Fruit fly (Drosophila melanogaster): ENCODE data around the gene CG43703.

Gene CG43703

dm6 chr2L:3781132-3781877 is 16.0 kb downstream of the CG43703 start (continued):
- no peak for TF ChIP-seq Sox100B (GFP tag; optimal IDR thresholded peaks at IDR 0.05)
- peak; percentile 22; the same call in 1 of the 2 replicates for TF ChIP-seq CG4730 (GFP tag; IDR thresholded peaks at IDR 0.05)
- no peak for TF ChIP-seq CG16813 (GFP tag; IDR thresholded peaks at IDR 0.05; ENCODE audit: partially characterized antibody)
- TF ChIP-seq Drgx (GFP tag; IDR thresholded peaks at IDR 0.05), result peak; percentile 61
- TF ChIP-seq Myb (GFP tag; optimal IDR thresholded peaks at IDR 0.05), result no peak
- TF ChIP-seq Lpt (GFP tag; optimal IDR thresholded peaks at IDR 0.05), result no peak
- TF ChIP-seq gcm (GFP tag; optimal IDR thresholded peaks at IDR 0.05), result no peak
- TF ChIP-seq CG10366 (GFP tag; IDR thresholded peaks at IDR 0.05), result peak; percentile 25; the same call in 1 of the 2 replicates
- TF ChIP-seq ttk (GFP tag; IDR thresholded peaks at IDR 0.05), result no peak
- TF ChIP-seq CG17328 (GFP tag; IDR thresholded peaks at IDR 0.05), result no peak
- TF ChIP-seq stc (GFP tag; IDR thresholded peaks at IDR 0.05), result 0 out of 2 replicates have a peak, but pooled peaks have one; percentile 31
- TF ChIP-seq tap (tag; optimal IDR thresholded peaks at IDR 0.05), result no peak
- no peak for TF ChIP-seq ftz-f1 (GFP tag; optimal IDR thresholded peaks at IDR 0.05)
- no peak for TF ChIP-seq Jarid2 (GFP tag; optimal IDR thresholded peaks at IDR 0.05)
- no peak for TF ChIP-seq hth (optimal IDR thresholded peaks at IDR 0.05)
- TF ChIP-seq sens (GFP tag), result peak; percentile 70
- TF ChIP-seq CG34422 (GFP tag; IDR thresholded peaks at IDR 0.05), result 0 out of 3 replicates have a peak, but pooled peaks have one; percentile 23
- 0 out of 2 replicates have a peak, but pooled peaks have one; percentile 21 for TF ChIP-seq CG32767 (GFP tag; IDR thresholded peaks at IDR 0.05)
- TF ChIP-seq CG6272 (GFP tag; IDR thresholded peaks at IDR 0.05), result no peak
- no peak for TF ChIP-seq CG15696 (tag; optimal IDR thresholded peaks at IDR 0.05)
- TF ChIP-seq pros (GFP tag; optimal IDR thresholded peaks at IDR 0.05), result no peak
- no peak for TF ChIP-seq zfh2 (GFP tag; optimal IDR thresholded peaks at IDR 0.05)
- no peak for TF ChIP-seq eyg (GFP tag; optimal IDR thresholded peaks at IDR 0.05)
- no peak for TF ChIP-seq br (optimal IDR thresholded peaks at IDR 0.05)
- peak; percentile 9 to 62 for TF ChIP-seq bsh (GFP tag; optimal IDR thresholded peaks at IDR 0.05)
- no peak for TF ChIP-seq MESR4 (GFP tag; optimal IDR thresholded peaks at IDR 0.05)
- no peak for TF ChIP-seq tio (GFP tag; optimal IDR thresholded peaks at IDR 0.05)
- TF ChIP-seq peb (GFP tag; IDR thresholded peaks at IDR 0.05), result no peak
- TF ChIP-seq H2.0 (GFP tag; IDR thresholded peaks at IDR 0.05), result no peak
- TF ChIP-seq NFAT (GFP tag; IDR thresholded peaks at IDR 0.05), result no peak
- TF ChIP-seq tin (GFP tag; optimal IDR thresholded peaks at IDR 0.05), result no peak
- no peak for TF ChIP-seq CG12659 (GFP tag; optimal IDR thresholded peaks at IDR 0.05)
- TF ChIP-seq Hr3 (GFP tag; optimal IDR thresholded peaks at IDR 0.05), result no peak
- no peak for TF ChIP-seq Bteb2 (GFP tag; optimal IDR thresholded peaks at IDR 0.05)
- no peak for TF ChIP-seq ap (GFP tag; IDR thresholded peaks at IDR 0.05)
- peak in 1 of 3 experiments; percentile 12 for TF ChIP-seq lola (GFP tag; optimal IDR thresholded peaks at IDR 0.05)
- TF ChIP-seq jing (GFP tag; optimal IDR thresholded peaks at IDR 0.05), result no peak
- no peak for TF ChIP-seq CkIIα-i1 (GFP tag; IDR thresholded peaks at IDR 0.05)
- no peak for TF ChIP-seq CG10462 (GFP tag; optimal IDR thresholded peaks at IDR 0.05)
- TF ChIP-seq Chrac-16 (GFP tag; optimal IDR thresholded peaks at IDR 0.05), result no peak
- no peak for TF ChIP-seq disco-r (GFP tag; optimal IDR thresholded peaks at IDR 0.05)
- peak; percentile 83 for TF ChIP-seq sqz (GFP tag; optimal IDR thresholded peaks at IDR 0.05)
- TF ChIP-seq CG15073 (GFP tag; optimal IDR thresholded peaks at IDR 0.05), result no peak
- no peak for TF ChIP-seq jigr1 (GFP tag; IDR thresholded peaks at IDR 0.05)
- no peak for TF ChIP-seq CG10321 (GFP tag; IDR thresholded peaks at IDR 0.05)
- no peak for TF ChIP-seq crp (GFP tag; optimal IDR thresholded peaks at IDR 0.05)
- TF ChIP-seq unc-4 (GFP tag; IDR thresholded peaks at IDR 0.05; ENCODE audit: partially characterized antibody), result no peak
- TF ChIP-seq ac (GFP tag; optimal IDR thresholded peaks at IDR 0.05), result no peak
- TF ChIP-seq CG14710 (tag; optimal IDR thresholded peaks at IDR 0.05), result no peak
- 0 out of 3 replicates have a peak, but pooled peaks have one; percentile 8 for TF ChIP-seq H15 (GFP tag; IDR thresholded peaks at IDR 0.05)
- no peak for TF ChIP-seq kni (GFP tag; optimal IDR thresholded peaks at IDR 0.05)

Measured in whole organism, embryonic.